Worm (Caenorhabditis elegans): ENCODE results near the gene del-6.
A peak's percentile ranks its signal among the peaks of the same experiment; 100 is the strongest.

ce11 chrV:10536808-10537207 lies 35.9 kb upstream of the del-6 start:
- peak; percentile 3 for TF ChIP-seq ztf-22 (GFP tag; optimal IDR thresholded peaks at IDR 0.05)
- TF ChIP-seq F33H1.4 (GFP tag; IDR thresholded peaks at IDR 0.05), result 0 out of 2 replicates have a peak, but pooled peaks have one; percentile 40
